Worm (Caenorhabditis elegans): Measurements from ENCODE around the gene fbxa-25.

fbxa-25 gene

ce11 chrIII:1303414-1303813 is 45.8 kb downstream of the fbxa-25 start, which contains the start of gene fbxa-75:
fbxa-75 (plus strand) TSS chrIII:1303714.
- TF ChIP-seq elt-2 (tag; optimal IDR thresholded peaks at IDR 0.05) (no peak), ceh-9 (tag; optimal IDR thresholded peaks at IDR 0.05) (no peak), daf-12 (tag; optimal IDR thresholded peaks at IDR 0.05) (no peak), ztf-4 (tag; optimal IDR thresholded peaks at IDR 0.05) (no peak), sea-2 (GFP tag; optimal IDR thresholded peaks at IDR 0.05) (no peak), unc-39 (tag; optimal IDR thresholded peaks at IDR 0.05) (no peak), hmg-11 (tag; optimal IDR thresholded peaks at IDR 0.05) (no peak), nhr-25 (tag; optimal IDR thresholded peaks at IDR 0.05) (no peak), ceh-16 (tag; optimal IDR thresholded peaks at IDR 0.05) (no peak), egl-27 (tag; optimal IDR thresholded peaks at IDR 0.05) (no peak), elt-1 (tag; optimal IDR thresholded peaks at IDR 0.05) (no peak), elt-3 (tag; optimal IDR thresholded peaks at IDR 0.05) (no peak), fos-1 (tag; optimal IDR thresholded peaks at IDR 0.05) (no peak), pqm-1 (tag; optimal IDR thresholded peaks at IDR 0.05) (no peak)

All from whole organism, L3 larva.